Fruit fly (Drosophila melanogaster): ENCODE results near the gene CG17666.

- TF ChIP-seq CG14711 (tag; optimal IDR thresholded peaks at IDR 0.05) (no peak), cnc (optimal IDR thresholded peaks at IDR 0.05) (no peak), kay (GFP tag; ENCODE audit: borderline replicate concordance) (no peak), CG5204 (GFP tag; optimal IDR thresholded peaks at IDR 0.05) (no peak), CG33017 (tag; optimal IDR thresholded peaks at IDR 0.05) (no peak), Mnt (GFP tag; optimal IDR thresholded peaks at IDR 0.05) (no peak), CG7045 (GFP tag; optimal IDR thresholded peaks at IDR 0.05) (no peak), CG11617 (GFP tag; optimal IDR thresholded peaks at IDR 0.05) (no peak), CG1620 (GFP tag; optimal IDR thresholded peaks at IDR 0.05) (no peak), bab1 (GFP tag; optimal IDR thresholded peaks at IDR 0.05) (no peak), pad (GFP tag; optimal IDR thresholded peaks at IDR 0.05) (no peak), CG12768 (GFP tag; optimal IDR thresholded peaks at IDR 0.05) (no peak), ovo (GFP tag; optimal IDR thresholded peaks at IDR 0.05) (no peak)
These were observed 46.6 kb downstream of the CG17666 start for dm6 chr3L:12827705-12828104.
